Worm (Caenorhabditis elegans) whole organism, L3 larva: Measurements from ENCODE around the gene aat-6.

ENCODE experiments used
- R02D3.7 ChIP-seq: fragments of 150-350 bp; optimal IDR thresholded peaks from 2 replicates; lab custom pipeline; 2014; ENCODE audit warnings: missing biosample characterization, missing genetic modification characterization
- ama-1 ChIP-seq: fragments of 150-350 bp; optimal IDR thresholded peaks from 2 replicates; lab custom pipeline; 2018
- ceh-28 ChIP-seq: fragments of 150-350 bp; optimal IDR thresholded peaks from 2 replicates; lab custom pipeline; 2014; ENCODE audit warnings: missing biosample characterization, missing genetic modification reagents, missing genetic modification characterization
- ceh-82 ChIP-seq: fragments of 150-350 bp; optimal IDR thresholded peaks from 2 replicates; lab custom pipeline; 2014; ENCODE audit warnings: missing biosample characterization, missing genetic modification characterization
- egl-5 ChIP-seq: fragments of 150-350 bp; optimal IDR thresholded peaks from 2 replicates; lab custom pipeline; 2017; ENCODE audit warnings: missing biosample characterization, missing genetic modification reagents, missing genetic modification characterization, inconsistent platforms
- elt-1 ChIP-seq: fragments of 150-350 bp; optimal IDR thresholded peaks from 2 replicates; lab custom pipeline; 2014; ENCODE audit warnings: missing biosample characterization, missing genetic modification characterization
- elt-2 ChIP-seq: sonication (generic microtip); optimal IDR thresholded peaks from 2 replicates; lab custom pipeline; 2016; ENCODE audit warnings: missing genetic modification reagents, mild to moderate bottlenecking, missing genetic modification characterization, missing compliant biosample characterization
- elt-3 ChIP-seq, 3 experiments: fragments of 150-350 bp in 1 of 3; sonication (generic microtip) in 2 of 3; optimal IDR thresholded peaks; 2 replicates in 2 of 3; 4 replicates in 1 of 3; lab custom pipeline; 2014 to 2017; ENCODE audit warnings: missing biosample characterization in 3 of 3, missing genetic modification characterization in 3 of 3
- fkh-10 ChIP-seq: sonication (generic microtip); optimal IDR thresholded peaks from 2 replicates; lab custom pipeline; 2017; ENCODE audit warnings: missing biosample characterization, missing genetic modification reagents, missing genetic modification characterization
- fkh-2 ChIP-seq: fragments of 150-350 bp; optimal IDR thresholded peaks from 2 replicates; lab custom pipeline; 2014; ENCODE audit warnings: missing biosample characterization, missing genetic modification reagents, missing genetic modification characterization
- fos-1 ChIP-seq: fragments of 150-350 bp; optimal IDR thresholded peaks from 2 replicates; lab custom pipeline; 2014; ENCODE audit warnings: missing biosample characterization, missing genetic modification characterization
- hmg-11 ChIP-seq: sonication (generic microtip); optimal IDR thresholded peaks from 2 replicates; lab custom pipeline; 2016; ENCODE audit warnings: missing genetic modification characterization, missing compliant biosample characterization
- jun-1 ChIP-seq: fragments of 150-350 bp; optimal IDR thresholded peaks from 2 replicates; lab custom pipeline; 2014; ENCODE audit warnings: missing biosample characterization, missing genetic modification reagents, missing genetic modification characterization
- lin-15B ChIP-seq: fragments of 150-350 bp; optimal IDR thresholded peaks from 2 replicates; lab custom pipeline; 2014; ENCODE audit warnings: missing biosample characterization, missing genetic modification characterization
- lin-39 ChIP-seq: fragments of 150-350 bp; optimal IDR thresholded peaks from 2 replicates; lab custom pipeline; 2018; ENCODE audit warnings: missing biosample characterization, missing genetic modification reagents, missing genetic modification characterization
- lsy-12 ChIP-seq: sonication (generic microtip); optimal IDR thresholded peaks from 2 replicates; lab custom pipeline; 2016; ENCODE audit warnings: mild to moderate bottlenecking, missing genetic modification characterization, missing compliant biosample characterization
- nfya-1 ChIP-seq: sonication (generic microtip); optimal IDR thresholded peaks from 2 replicates; lab custom pipeline; 2017; ENCODE audit warnings: missing genetic modification characterization, mild to moderate bottlenecking, missing compliant biosample characterization, antibody characterized with exemption, moderate library complexity; ENCODE audit not compliant: insufficient read depth
- nhr-12 ChIP-seq: fragments of 150-350 bp; optimal IDR thresholded peaks from 2 replicates; lab custom pipeline; 2014; ENCODE audit warnings: missing biosample characterization, missing genetic modification characterization
- nhr-23 ChIP-seq: fragments of 150-350 bp; optimal IDR thresholded peaks from 2 replicates; lab custom pipeline; 2014; ENCODE audit warnings: missing biosample characterization, missing genetic modification reagents, missing genetic modification characterization
- nhr-237 ChIP-seq: fragments of 150-350 bp; optimal IDR thresholded peaks from 2 replicates; lab custom pipeline; 2014; ENCODE audit warnings: missing biosample characterization, missing genetic modification characterization
- nhr-25 ChIP-seq: sonication (generic microtip); optimal IDR thresholded peaks from 2 replicates; lab custom pipeline; 2017; ENCODE audit warnings: missing biosample characterization, missing genetic modification characterization
- nhr-43 ChIP-seq: sonication (generic microtip); optimal IDR thresholded peaks from 2 replicates; lab custom pipeline; 2016; ENCODE audit warnings: mild to moderate bottlenecking, missing genetic modification characterization, missing compliant biosample characterization; ENCODE audit not compliant: poor library complexity, severe bottlenecking
- nhr-67 ChIP-seq: fragments of 150-350 bp; optimal IDR thresholded peaks from 2 replicates; lab custom pipeline; 2014; ENCODE audit warnings: missing biosample characterization, missing genetic modification characterization
- nhr-76 ChIP-seq: fragments of 150-350 bp; sonication (generic microtip); optimal IDR thresholded peaks from 5 replicates; lab custom pipeline; 2014; ENCODE audit warnings: missing biosample characterization, missing genetic modification characterization
- pha-4 ChIP-seq: fragments of 150-350 bp; optimal IDR thresholded peaks from 2 replicates; lab custom pipeline; 2014; ENCODE audit warnings: missing biosample characterization, missing genetic modification reagents, missing genetic modification characterization
- pqm-1 ChIP-seq: fragments of 150-350 bp; optimal IDR thresholded peaks from 2 replicates; lab custom pipeline; 2017; ENCODE audit warnings: missing biosample characterization, missing genetic modification characterization, inconsistent platforms
- sea-2 ChIP-seq: fragments of 150-350 bp; sonication (generic microtip); optimal IDR thresholded peaks from 4 replicates; lab custom pipeline; 2014; ENCODE audit warnings: missing biosample characterization, missing genetic modification reagents, missing genetic modification characterization
- snpc-4 ChIP-seq: fragments of 150-350 bp; optimal IDR thresholded peaks from 2 replicates; lab custom pipeline; 2014; ENCODE audit warnings: missing biosample characterization, missing genetic modification characterization
- tbx-2 ChIP-seq: sonication (generic microtip); optimal IDR thresholded peaks from 2 replicates; lab custom pipeline; 2016; ENCODE audit warnings: mild to moderate bottlenecking, missing genetic modification characterization, missing compliant biosample characterization
- unc-39 ChIP-seq: sonication (generic microtip); optimal IDR thresholded peaks from 4 replicates; lab custom pipeline; 2017; ENCODE audit warnings: missing biosample characterization, missing genetic modification characterization

aat-6 gene

ce11 chrV:11508773-11509172 is 38.3 kb upstream of the aat-6 start, which contains the start of gene ttll-5:
Gene ttll-5 (plus strand): TSS chrV:11509060.
- TF ChIP-seq snpc-4 = no peak
- no peak for TF ChIP-seq unc-39 (tag; lab: Kevin White, UChicago)
- TF ChIP-seq nhr-25 (tag; lab: Kevin White, UChicago) = peak; percentile 83
- TF ChIP-seq pqm-1 = no peak

DNA sequence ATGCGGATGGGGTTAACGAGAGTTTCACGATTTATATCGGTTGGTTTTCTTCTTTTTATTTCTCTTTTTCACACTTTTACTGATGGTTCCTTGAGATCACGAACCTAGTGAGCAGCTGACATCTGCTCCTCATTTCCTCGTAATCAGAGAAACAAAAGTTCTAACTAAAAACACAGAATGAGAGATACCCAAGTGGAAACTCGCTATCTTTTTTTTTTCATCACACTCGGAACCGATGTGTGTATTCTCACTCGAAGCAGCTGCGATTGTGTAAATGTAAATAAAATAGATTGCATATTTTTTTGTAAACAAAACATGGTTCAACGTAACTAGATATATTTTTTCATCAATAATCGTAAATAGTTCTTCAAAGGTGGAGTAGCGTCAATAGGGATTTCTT is 35.9 kb upstream of the aat-6 start:
- TF ChIP-seq nfya-1 (peak; percentile 18), fkh-10 (GFP tag; lab: Kevin White, UChicago) (no peak), pha-4 (tag; lab: Kevin White, UChicago) (peak; percentile 84), egl-5 (tag; lab: Kevin White, UChicago) (peak; percentile 48)

DNA sequence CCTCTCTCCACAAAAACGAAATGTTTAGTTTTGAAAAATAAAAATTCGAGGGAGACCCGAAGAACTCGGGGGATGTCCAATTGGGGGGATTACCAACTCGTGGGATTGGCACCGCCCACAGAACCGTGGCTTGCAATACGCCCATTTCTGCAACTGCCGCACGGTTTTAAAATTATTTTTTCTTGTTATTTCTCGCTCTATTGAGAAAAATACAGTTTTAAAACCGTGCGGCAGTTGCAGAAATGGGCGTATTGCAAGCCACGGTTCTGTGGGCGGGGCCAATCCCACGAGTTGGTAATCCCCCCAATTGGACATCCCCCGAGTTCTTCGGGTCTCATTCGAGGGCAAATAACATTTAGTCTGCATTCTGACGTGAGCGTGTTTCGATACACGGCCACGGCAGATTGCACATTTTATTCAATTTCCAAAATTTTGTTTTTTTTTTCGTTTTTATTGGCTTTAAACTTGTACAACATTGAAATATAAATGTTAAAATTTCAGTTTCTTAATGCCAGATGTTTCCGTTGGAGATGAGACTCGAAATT is 34.5 kb upstream of the aat-6 start, which contains the start of the genes C55A6.1 and C55A6.10:
TSS of gene C55A6.1 (minus strand) at position 116 of the 545 bp plus-strand sequence.
TSS of gene C55A6.10 (plus strand) at position 495 of the 545 bp plus-strand sequence.
- TF ChIP-seq nhr-43 (peak; percentile 70), nhr-25 (tag; lab: Kevin White, UChicago) (peak; percentile 47), nhr-23 (tag; lab: Kevin White, UChicago) (peak; percentile 61), R02D3.7 (tag; lab: Kevin White, UChicago) (peak; percentile 44), nfya-1 (peak; percentile 83), pha-4 (tag; lab: Kevin White, UChicago) (peak; percentile 66), fkh-10 (GFP tag; lab: Kevin White, UChicago) (peak; percentile 16), jun-1 (tag; lab: Kevin White, UChicago) (peak; percentile 44), tbx-2 (peak; percentile 36), elt-1 (tag; lab: Kevin White, UChicago) (peak; percentile 13), snpc-4 (peak; percentile 20), lin-39 (tag; lab: Kevin White, UChicago) (peak; percentile 22), hmg-11 (peak; percentile 68), lin-15B (peak; percentile 46), ceh-28 (tag; lab: Kevin White, UChicago) (peak; percentile 61), lsy-12 (tag; lab: Kevin White, UChicago) (peak; percentile 49), pqm-1 (peak; percentile 20), elt-2 (peak; percentile 40)
- TF ChIP-seq, all 47 proteins: peak for 18; not testable (repeated sequence) for 29

DNA sequence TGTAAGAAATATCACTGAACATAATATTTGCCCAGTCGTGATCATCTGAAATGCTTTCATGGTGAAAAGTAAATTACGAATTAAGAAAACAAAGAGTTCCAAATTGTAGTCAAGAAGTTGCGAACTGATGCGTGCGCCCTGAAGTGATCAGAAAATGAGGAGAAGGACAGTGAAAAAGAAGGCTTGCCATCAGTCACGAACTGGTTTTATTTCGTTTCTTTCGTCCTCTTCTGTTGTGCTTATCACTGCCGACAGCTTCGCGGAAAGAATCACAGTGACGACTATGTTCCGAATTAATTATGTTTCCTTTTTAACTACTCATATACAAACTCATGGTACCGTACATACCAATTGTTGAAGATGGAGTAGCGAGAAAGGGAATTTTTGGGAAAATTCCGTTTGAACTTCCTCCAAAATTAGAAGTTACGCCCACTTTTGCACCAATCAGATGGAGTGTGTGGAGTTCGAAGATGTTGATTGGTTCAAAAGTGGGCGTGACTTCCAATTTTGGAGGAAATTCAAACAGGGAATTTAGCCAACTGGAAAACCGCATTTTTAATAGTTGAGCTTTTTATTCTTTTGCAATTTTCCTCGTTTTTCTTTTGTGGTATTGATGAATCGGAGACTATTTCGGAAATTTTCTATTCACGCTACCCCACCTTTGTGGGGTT is 32.8 kb upstream of the aat-6 start, which contains the start of gene C55A6.12:
TSS of gene C55A6.12 (minus strand) at position 51 of the 671 bp plus-strand sequence.
- TF ChIP-seq nhr-25 (tag; lab: Kevin White, UChicago) (no peak), lin-15B (peak; percentile 27), nfya-1 (peak; percentile 100), nhr-43 (peak; percentile 24)

- TF ChIP-seq elt-2 (peak; percentile 25), pha-4 (tag; lab: Kevin White, UChicago) (no peak)
Measured at ce11 chrV:11500980-11501379, 30.5 kb upstream of the aat-6 start.

DNA sequence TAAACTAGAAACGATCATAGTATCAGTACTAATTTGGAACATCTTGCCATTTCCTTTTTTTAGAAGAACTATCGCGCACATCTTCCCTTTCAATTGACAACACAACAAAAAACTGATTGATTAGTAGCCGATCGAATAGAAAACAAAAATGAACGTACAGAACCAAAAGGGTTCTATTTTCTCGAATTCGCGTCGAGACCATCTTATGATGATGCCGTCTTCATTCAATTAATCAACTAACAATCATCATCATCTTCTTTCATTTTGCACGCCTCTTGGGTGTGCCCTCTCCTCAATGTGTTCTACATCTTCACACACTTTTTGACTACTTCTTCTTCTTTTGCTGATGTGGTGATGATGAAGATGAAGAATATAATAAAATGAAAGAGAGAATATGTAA is 29.3 kb upstream of the aat-6 start:
- TF ChIP-seq ama-1 (lab: Kevin White, UChicago) = no peak
- no peak for TF ChIP-seq fos-1 (tag; lab: Kevin White, UChicago)
- no peak for TF ChIP-seq nhr-12 (tag; lab: Kevin White, UChicago)
- no peak for TF ChIP-seq ceh-82
- no peak for TF ChIP-seq sea-2 (GFP tag; lab: Kevin White, UChicago)
- TF ChIP-seq elt-3 (tag; optimal IDR thresholded peaks at IDR 0.05; lab: Kevin White, UChicago) = no peak
- TF ChIP-seq nhr-67 = no peak
- TF ChIP-seq pqm-1 = no peak
- no peak for TF ChIP-seq R02D3.7 (tag; lab: Kevin White, UChicago)
- TF ChIP-seq nhr-237 = no peak
- no peak for TF ChIP-seq nhr-76 (tag; lab: Kevin White, UChicago)
- no peak for TF ChIP-seq elt-1 (tag; lab: Kevin White, UChicago)
- TF ChIP-seq ceh-28 (tag; lab: Kevin White, UChicago) = no peak
- no peak for TF ChIP-seq fkh-2 (tag; lab: Kevin White, UChicago)
